Fruit fly (Drosophila melanogaster): ENCODE data around the gene borr.

DNA sequence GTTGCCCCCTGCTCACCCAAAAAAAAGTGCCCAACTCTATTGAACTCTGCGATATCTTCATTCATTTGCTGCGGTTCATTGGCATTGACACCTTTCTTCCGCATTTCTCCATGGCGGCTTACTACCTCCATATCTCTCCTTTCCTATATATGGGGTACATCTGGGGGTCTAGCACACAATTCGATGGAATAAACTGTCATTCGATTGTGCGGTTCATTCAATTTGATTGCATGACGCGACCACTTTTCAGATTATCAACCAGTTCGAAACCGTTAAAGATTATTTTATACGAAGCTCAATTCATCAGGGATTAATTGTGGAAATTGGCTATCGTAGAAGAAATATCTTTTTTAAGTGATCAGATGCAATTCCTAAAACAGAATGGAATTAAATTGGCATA is 39.3 kb downstream of the borr start:
- TF ChIP-seq Pif1A (GFP tag; optimal IDR thresholded peaks at IDR 0.05) (no peak), EcR (GFP tag; optimal IDR thresholded peaks at IDR 0.05) (no peak), gl (tag; optimal IDR thresholded peaks at IDR 0.05) (no peak), CG9948 (tag; optimal IDR thresholded peaks at IDR 0.05) (no peak)

All from whole organism, pupa.